Worm (Caenorhabditis elegans): Measurements from ENCODE around the gene M199.135.

M199.135 gene

DNA sequence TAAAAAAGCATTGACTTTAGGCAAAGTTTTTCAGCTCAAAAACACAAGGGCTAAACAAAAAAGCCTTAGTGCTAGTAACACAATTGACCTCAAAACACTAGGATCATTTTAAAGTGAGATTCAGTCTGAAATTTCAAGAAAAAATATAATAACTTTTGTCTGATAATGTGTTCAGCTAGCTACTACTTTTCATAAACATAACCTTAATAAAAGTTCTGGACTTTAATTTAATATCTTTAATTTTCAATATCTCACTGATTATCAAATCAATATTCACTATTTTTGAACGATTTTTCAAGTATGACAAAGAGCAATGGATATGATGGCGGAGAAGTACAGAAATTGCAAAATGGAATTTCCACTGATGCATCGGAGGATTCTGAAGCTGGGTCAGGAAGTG lies at the start of gene M199.135:
Gene M199.135, plus strand, starts transcription at position 301 of the 400 bp plus-strand sequence.
- TF ChIP-seq Y79H2A.3 (GFP tag; conservative IDR thresholded peaks at IDR 0.05), result no peak
- no peak for TF ChIP-seq nhr-179 (tag; optimal IDR thresholded peaks at IDR 0.05)
- no peak for TF ChIP-seq snpc-3.4 (tag; optimal IDR thresholded peaks at IDR 0.05)
- no peak for TF ChIP-seq rpc-1 (optimal IDR thresholded peaks at IDR 0.05)
- no peak for TF ChIP-seq rpc-1 (tag; optimal IDR thresholded peaks at IDR 0.05)

DNA sequence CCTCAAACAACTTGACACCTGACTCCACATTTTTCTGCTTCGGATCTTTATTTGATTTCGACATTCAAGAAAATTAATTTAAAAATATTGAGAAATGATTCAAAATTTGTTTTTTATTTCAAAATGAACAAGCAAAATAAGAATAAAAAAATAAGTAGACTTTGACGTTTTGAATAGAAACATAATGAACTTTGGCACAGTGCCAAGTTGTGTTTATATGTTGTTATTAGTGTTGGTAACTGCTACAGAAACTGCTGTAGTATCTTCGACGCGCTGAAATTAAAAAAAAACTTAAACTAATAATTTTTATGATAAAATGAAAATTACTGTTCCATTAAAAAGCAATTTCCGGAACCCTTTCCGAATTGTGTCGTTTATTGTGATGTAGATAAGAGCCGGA lies 48.8 kb upstream of the M199.135 start, which contains the start of gene Y41E3.18:
Gene Y41E3.18, minus strand, starts transcription at position 101 of the 400 bp plus-strand sequence.
- TF ChIP-seq F52B5.7 (tag; optimal IDR thresholded peaks at IDR 0.05), result no peak
- no peak for TF ChIP-seq snpc-1.3 (tag; optimal IDR thresholded peaks at IDR 0.05; ENCODE audit: insufficient read depth)
- TF ChIP-seq ccch-3 (GFP tag; optimal IDR thresholded peaks at IDR 0.05), result no peak
- no peak for TF ChIP-seq snpc-4 (GFP tag; optimal IDR thresholded peaks at IDR 0.05)
- no peak for TF ChIP-seq snpc-4 (tag; optimal IDR thresholded peaks at IDR 0.05)
- no peak for TF ChIP-seq egl-44 (GFP tag; IDR thresholded peaks at IDR 0.05)
- TF ChIP-seq zim-3 (tag; optimal IDR thresholded peaks at IDR 0.05), result no peak
- TF ChIP-seq T26A5.8 (tag; optimal IDR thresholded peaks at IDR 0.05), result no peak
- no peak for TF ChIP-seq ceh-91 (GFP tag; IDR thresholded peaks at IDR 0.05)
- no peak for TF ChIP-seq bed-1 (GFP tag; IDR thresholded peaks at IDR 0.05)
- no peak for TF ChIP-seq madf-6 (GFP tag; IDR thresholded peaks at IDR 0.05)
- no peak for TF ChIP-seq fkh-3 (tag; optimal IDR thresholded peaks at IDR 0.05)
- no peak for TF ChIP-seq rpc-1 (optimal IDR thresholded peaks at IDR 0.05)
- TF ChIP-seq rpc-1 (tag; optimal IDR thresholded peaks at IDR 0.05), result no peak
- TF ChIP-seq let-526 (GFP tag; IDR thresholded peaks at IDR 0.05), result no peak

DNA sequence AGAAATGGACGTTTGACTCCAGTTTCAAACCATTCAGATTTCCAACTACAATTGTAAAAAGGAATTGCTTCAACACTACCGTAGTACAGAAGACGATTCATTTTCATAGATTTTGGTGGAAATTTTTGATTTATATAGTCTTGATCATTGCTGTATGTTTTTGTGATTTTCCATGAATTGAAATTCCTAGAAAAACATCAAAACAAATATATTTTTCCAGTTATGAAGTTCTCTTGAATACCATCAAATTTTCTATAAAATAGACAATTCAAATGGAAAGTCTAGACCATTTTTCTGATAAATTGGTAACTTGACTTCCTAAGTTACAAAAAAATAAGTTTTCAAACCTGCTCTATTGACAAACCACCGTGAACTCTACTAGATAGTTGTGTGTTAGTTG lies 45.6 kb upstream of the M199.135 start, which contains the start of gene srt-48:
Gene srt-48, minus strand, starts transcription at position 101 of the 400 bp plus-strand sequence.
- TF ChIP-seq lin-54 (GFP tag; optimal IDR thresholded peaks at IDR 0.05) (no peak), sptf-2 (GFP tag; optimal IDR thresholded peaks at IDR 0.05) (no peak), nfya-2 (GFP tag; IDR thresholded peaks at IDR 0.05) (no peak), xnd-1 (tag; optimal IDR thresholded peaks at IDR 0.05) (no peak), sdz-38 (tag; optimal IDR thresholded peaks at IDR 0.05) (no peak), B0336.3 (GFP tag; IDR thresholded peaks at IDR 0.05) (no peak), him-1 (tag; optimal IDR thresholded peaks at IDR 0.05) (no peak)

DNA sequence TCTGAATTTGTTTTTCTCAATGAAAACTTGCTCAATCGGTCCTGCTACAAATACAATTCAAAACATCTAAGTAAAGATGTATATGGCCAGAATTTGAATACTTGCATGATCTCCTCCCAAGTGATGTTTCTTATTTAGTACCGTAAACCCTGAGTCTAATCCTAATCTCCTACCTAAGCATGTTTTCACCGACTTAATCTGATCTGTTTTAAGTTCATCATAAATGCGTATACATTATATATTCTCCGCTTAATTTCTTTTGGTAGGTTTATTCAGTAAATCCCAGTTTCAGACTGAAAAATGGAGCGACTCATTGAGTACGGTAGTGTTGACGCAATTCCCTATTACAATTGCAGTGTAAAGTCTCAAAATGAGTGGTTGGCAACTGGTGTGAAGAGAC lies 40.0 kb upstream of the M199.135 start, which contains the start of gene srt-50:
Gene srt-50, plus strand, starts transcription at position 301 of the 400 bp plus-strand sequence.
- no peak for TF ChIP-seq lin-40 (tag; optimal IDR thresholded peaks at IDR 0.05)
- TF ChIP-seq B0019.2 (GFP tag; conservative IDR thresholded peaks at IDR 0.05), result no peak
- no peak for TF ChIP-seq ceh-91 (GFP tag; IDR thresholded peaks at IDR 0.05)
- no peak for TF ChIP-seq attf-3 (GFP tag; conservative IDR thresholded peaks at IDR 0.05)
- no peak for TF ChIP-seq him-1 (tag; optimal IDR thresholded peaks at IDR 0.05)
- no peak for TF ChIP-seq zfh-2 (GFP tag; conservative IDR thresholded peaks at IDR 0.05)
- no peak for TF ChIP-seq B0261.1 (tag; optimal IDR thresholded peaks at IDR 0.05)
- TF ChIP-seq nfya-2 (GFP tag; IDR thresholded peaks at IDR 0.05), result no peak
- TF ChIP-seq unc-62 (GFP tag; optimal IDR thresholded peaks at IDR 0.05), result no peak
- TF ChIP-seq ceh-40 (GFP tag; IDR thresholded peaks at IDR 0.05), result no peak
- TF ChIP-seq K11D2.4 (GFP tag; IDR thresholded peaks at IDR 0.05), result no peak
- no peak for TF ChIP-seq snpc-4 (GFP tag; optimal IDR thresholded peaks at IDR 0.05)
- TF ChIP-seq snpc-4 (tag; optimal IDR thresholded peaks at IDR 0.05), result no peak
- no peak for TF ChIP-seq F10E7.11 (tag; optimal IDR thresholded peaks at IDR 0.05)
- TF ChIP-seq K12H6.12 (tag; optimal IDR thresholded peaks at IDR 0.05), result no peak
- TF ChIP-seq Y79H2A.3 (GFP tag; conservative IDR thresholded peaks at IDR 0.05), result no peak
